Fruit fly (Drosophila melanogaster): ENCODE data around the gene Npl4.

Gene Npl4

DNA sequence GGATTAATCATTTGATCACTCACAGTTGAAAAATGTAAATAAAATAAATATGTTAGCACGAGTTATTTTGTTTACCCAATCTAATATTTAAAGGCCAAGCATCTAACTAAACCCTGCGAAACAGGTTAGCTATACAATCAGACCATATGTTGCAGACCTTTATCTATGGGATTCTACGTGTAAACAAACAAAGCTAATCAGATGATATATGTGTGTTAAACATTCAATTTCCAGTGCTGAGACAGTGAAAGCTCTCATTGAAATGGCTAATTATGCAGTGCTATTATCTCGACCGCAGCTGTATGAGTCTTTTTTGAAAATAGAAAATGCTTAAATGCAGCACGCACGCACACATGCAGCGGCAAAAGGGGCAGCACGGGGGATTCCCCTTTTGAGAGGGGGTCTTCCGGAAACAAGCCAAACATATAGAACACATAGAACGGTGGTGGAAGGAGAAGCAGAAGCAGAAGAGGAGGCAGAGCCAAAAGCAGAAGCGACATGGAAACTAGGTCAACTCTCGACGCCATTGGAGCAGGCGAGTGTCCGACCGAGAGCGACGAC lies 35.5 kb upstream of the Npl4 start (continued):
- TF ChIP-seq Pdp1 (GFP tag; optimal IDR thresholded peaks at IDR 0.05) = no peak
- TF ChIP-seq gem (tag; optimal IDR thresholded peaks at IDR 0.05) = peak; percentile 2
- no peak for TF ChIP-seq Nf-YA (GFP tag; IDR thresholded peaks at IDR 0.05)
- TF ChIP-seq CG4707 (GFP tag; optimal IDR thresholded peaks at IDR 0.05) = no peak
- TF ChIP-seq HmgZ (tag; optimal IDR thresholded peaks at IDR 0.05) = no peak
- TF ChIP-seq CG8944 (GFP tag; optimal IDR thresholded peaks at IDR 0.05) = no peak
- no peak for TF ChIP-seq Atf-2 (GFP tag; optimal IDR thresholded peaks at IDR 0.05)
- no peak for TF ChIP-seq sim (GFP tag; IDR thresholded peaks at IDR 0.05)
- no peak for TF ChIP-seq CG2678 (tag; optimal IDR thresholded peaks at IDR 0.05)
- TF ChIP-seq CG1603 (tag; optimal IDR thresholded peaks at IDR 0.05) = peak; percentile 21
- no peak for TF ChIP-seq CG3838 (GFP tag; optimal IDR thresholded peaks at IDR 0.05)
- 0 out of 4 replicates have a peak, but pooled peaks have one; percentile 45 for TF ChIP-seq chinmo (GFP tag; IDR thresholded peaks at IDR 0.05; ENCODE audit: partially characterized antibody)
- peak; percentile 87 for TF ChIP-seq crol (GFP tag; IDR thresholded peaks at IDR 0.05)
- TF ChIP-seq lbe (GFP tag; optimal IDR thresholded peaks at IDR 0.05) = no peak
- no peak for TF ChIP-seq D19B (GFP tag; optimal IDR thresholded peaks at IDR 0.05)
- TF ChIP-seq CG17829 (tag; optimal IDR thresholded peaks at IDR 0.05) = no peak
- no peak for TF ChIP-seq Ada2b (GFP tag; IDR thresholded peaks at IDR 0.05)
- no peak for TF ChIP-seq Lim3 (GFP tag; IDR thresholded peaks at IDR 0.05)
- TF ChIP-seq Hmr (GFP tag; optimal IDR thresholded peaks at IDR 0.05) = no peak
- TF ChIP-seq CG5245 (GFP tag; optimal IDR thresholded peaks at IDR 0.05) = no peak
- no peak for TF ChIP-seq yki (optimal IDR thresholded peaks at IDR 0.05)
- TF ChIP-seq pb (GFP tag; optimal IDR thresholded peaks at IDR 0.05) = no peak
- TF ChIP-seq ERR (GFP tag; optimal IDR thresholded peaks at IDR 0.05) = no peak
- peak; percentile 7 for TF ChIP-seq dmrt99B (tag; optimal IDR thresholded peaks at IDR 0.05)
- no peak for TF ChIP-seq zfh1 (GFP tag; IDR thresholded peaks at IDR 0.05)
- no peak for TF ChIP-seq CG12155 (GFP tag; optimal IDR thresholded peaks at IDR 0.05)
- no peak for TF ChIP-seq tap (tag; optimal IDR thresholded peaks at IDR 0.05)
- no peak for TF ChIP-seq CG13624 (GFP tag; optimal IDR thresholded peaks at IDR 0.05)
- TF ChIP-seq Ssrp (tag; optimal IDR thresholded peaks at IDR 0.05) = peak; percentile 10
- TF ChIP-seq wek (GFP tag; optimal IDR thresholded peaks at IDR 0.05) = no peak
- no peak for TF ChIP-seq odd (GFP tag; optimal IDR thresholded peaks at IDR 0.05)
- no peak for TF ChIP-seq oc (tag; optimal IDR thresholded peaks at IDR 0.05)
- no peak for TF ChIP-seq gcm (GFP tag; optimal IDR thresholded peaks at IDR 0.05)
- no peak for TF ChIP-seq NFAT (GFP tag; IDR thresholded peaks at IDR 0.05)
- TF ChIP-seq Atf3 (GFP tag; optimal IDR thresholded peaks at IDR 0.05) = no peak
- no peak for TF ChIP-seq Lhr (GFP tag; optimal IDR thresholded peaks at IDR 0.05)
- peak; percentile 19 for TF ChIP-seq Asciz (GFP tag; optimal IDR thresholded peaks at IDR 0.05)
- peak; percentile 35 for TF ChIP-seq cg (GFP tag; optimal IDR thresholded peaks at IDR 0.05)
- TF ChIP-seq CG13424 (tag; optimal IDR thresholded peaks at IDR 0.05) = no peak
- TF ChIP-seq CG7928 (GFP tag; optimal IDR thresholded peaks at IDR 0.05) = no peak
- no peak for TF ChIP-seq zen2 (GFP tag; IDR thresholded peaks at IDR 0.05; ENCODE audit: partially characterized antibody)
- TF ChIP-seq CG18011 (GFP tag; optimal IDR thresholded peaks at IDR 0.05) = no peak
- TF ChIP-seq Rfx (GFP tag; IDR thresholded peaks at IDR 0.05) = no peak
- no peak for TF ChIP-seq C15 (GFP tag; IDR thresholded peaks at IDR 0.05)
- TF ChIP-seq CG12769 (tag; optimal IDR thresholded peaks at IDR 0.05) = no peak
- TF ChIP-seq sug (tag; optimal IDR thresholded peaks at IDR 0.05) = no peak
- no peak for TF ChIP-seq ken (GFP tag; IDR thresholded peaks at IDR 0.05)
- no peak for TF ChIP-seq gro (GFP tag; optimal IDR thresholded peaks at IDR 0.05)
- no peak for TF ChIP-seq CG1647 (GFP tag; optimal IDR thresholded peaks at IDR 0.05)
- TF ChIP-seq Sry-δ (GFP tag; optimal IDR thresholded peaks at IDR 0.05) = no peak
- no peak for TF ChIP-seq CG7786 (GFP tag; optimal IDR thresholded peaks at IDR 0.05)
